Worm (Caenorhabditis elegans) whole organism, young adult: ENCODE results near the gene dct-12.
"Not testable (repeated sequence)": the region's sequence is repeated elsewhere in the genome, so short reads cannot be mapped to it uniquely, and the experiment has no call there.

ENCODE experiments used
- C17E4.6 ChIP-seq: fragments of 200-800 bp; sonication (Bioruptor generic); IDR thresholded peaks from 2 replicates; pipeline ENCODE4 v1.3.6; 2022; ENCODE audit warnings: missing genetic modification reagents, missing genetic modification characterization, missing compliant biosample characterization
- F39B2.1 ChIP-seq: fragments of 200-800 bp; sonication (Bioruptor generic); IDR thresholded peaks from 2 replicates; pipeline ENCODE4 v1.3.6; 2022; ENCODE audit warnings: missing genetic modification reagents, missing genetic modification characterization, missing compliant biosample characterization
- F57C9.4 ChIP-seq: sonication (generic microtip); optimal IDR thresholded peaks from 2 replicates; lab custom pipeline; 2017; ENCODE audit warnings: mild to moderate bottlenecking, missing genetic modification characterization, missing compliant biosample characterization
- K12H6.12 ChIP-seq: fragments of 200-800 bp; sonication (Bioruptor generic); optimal IDR thresholded peaks from 2 replicates; lab custom pipeline; 2018; ENCODE audit warnings: mild to moderate bottlenecking, missing genetic modification characterization, missing compliant biosample characterization
- Y53G8AR.9 ChIP-seq: fragments of 200-800 bp; sonication (Bioruptor generic); conservative IDR thresholded peaks from 2 replicates; pipeline ENCODE4 v1.3.6; 2022; ENCODE audit warnings: missing genetic modification reagents, missing genetic modification characterization, missing compliant biosample characterization
- Y67H2A.10 ChIP-seq: fragments of 200-800 bp; sonication (Bioruptor generic); conservative IDR thresholded peaks from 2 replicates; pipeline ENCODE4 v1.3.6; 2022; ENCODE audit warnings: missing genetic modification reagents, missing genetic modification characterization, missing compliant biosample characterization
- Y95B8A.8 ChIP-seq: fragments of 200-800 bp; sonication (Bioruptor generic); IDR thresholded peaks from 2 replicates; pipeline ENCODE4 v1.3.6; 2022; ENCODE audit warnings: missing genetic modification reagents, missing genetic modification characterization, missing compliant biosample characterization
- bed-2 ChIP-seq: fragments of 200-800 bp; sonication (Bioruptor generic); IDR thresholded peaks from 2 replicates; pipeline ENCODE4 v1.3.6; 2022; ENCODE audit warnings: missing genetic modification reagents, missing genetic modification characterization, missing compliant biosample characterization
- cebp-2 ChIP-seq: fragments of 200-800 bp; sonication (Bioruptor generic); IDR thresholded peaks from 2 replicates; pipeline ENCODE4 v1.3.6; 2022; ENCODE audit warnings: missing genetic modification characterization, missing compliant biosample characterization
- die-1 ChIP-seq: sonication (generic microtip); optimal IDR thresholded peaks from 2 replicates; lab custom pipeline; 2016; ENCODE audit warnings: missing genotype, mild to moderate bottlenecking, missing genetic modification characterization, missing compliant biosample characterization
- egl-44 ChIP-seq: fragments of 200-800 bp; sonication (Bioruptor generic); IDR thresholded peaks from 2 replicates; pipeline ENCODE4 v1.3.6; 2022; ENCODE audit warnings: missing genetic modification reagents, missing genetic modification characterization, missing compliant biosample characterization
- hrde-1 ChIP-seq: sonication (generic microtip); optimal IDR thresholded peaks from 2 replicates; lab custom pipeline; 2016; ENCODE audit warnings: missing genetic modification characterization, mild to moderate bottlenecking, missing compliant biosample characterization, moderate library complexity, missing genotype, missing genetic modification reagents, borderline replicate concordance
- lag-1 ChIP-seq: fragments of 200-800 bp; sonication (Bioruptor generic); IDR thresholded peaks from 2 replicates; pipeline ENCODE4 v1.3.6; 2022; ENCODE audit warnings: missing genetic modification reagents, missing genetic modification characterization, missing compliant biosample characterization
- let-607 ChIP-seq, 2 experiments: fragments of 200-800 bp in 1 of 2; sonication (Bioruptor generic) in 1 of 2; sonication (generic microtip) in 1 of 2; optimal IDR thresholded peaks; 2 replicates each; lab custom pipeline; 2016 to 2018; ENCODE audit warnings: mild to moderate bottlenecking in 2 of 2, missing compliant biosample characterization in 2 of 2, missing genetic modification characterization in 2 of 2, moderate library complexity in 2 of 2, missing genotype in 1 of 2
- lin-54 ChIP-seq: fragments of 200-800 bp; sonication (Bioruptor generic); optimal IDR thresholded peaks from 2 replicates; lab custom pipeline; 2018; ENCODE audit warnings: mild to moderate bottlenecking, missing genetic modification characterization, missing compliant biosample characterization
- lir-1 ChIP-seq: fragments of 200-800 bp; sonication (Bioruptor generic); conservative IDR thresholded peaks from 2 replicates; pipeline ENCODE4 v1.3.6; 2022; ENCODE audit warnings: missing genetic modification reagents, missing genetic modification characterization, missing compliant biosample characterization
- lsl-1 ChIP-seq: fragments of 200-800 bp; sonication (Bioruptor generic); optimal IDR thresholded peaks from 2 replicates; lab custom pipeline; 2018; ENCODE audit warnings: mild to moderate bottlenecking, missing genetic modification characterization, moderate library complexity, missing compliant biosample characterization
- madf-6 ChIP-seq: fragments of 200-800 bp; sonication (Bioruptor generic); IDR thresholded peaks from 2 replicates; pipeline ENCODE4 v1.3.6; 2022; ENCODE audit warnings: missing genetic modification reagents, missing genetic modification characterization, missing compliant biosample characterization
- madf-8 ChIP-seq: fragments of 200-800 bp; sonication (Bioruptor generic); conservative IDR thresholded peaks from 2 replicates; pipeline ENCODE4 v1.3.6; 2022; ENCODE audit warnings: missing genetic modification reagents, missing genetic modification characterization, missing compliant biosample characterization
- mcd-1 ChIP-seq: fragments of 200-800 bp; sonication (Bioruptor generic); IDR thresholded peaks from 2 replicates; pipeline ENCODE4 v1.3.6; 2022; ENCODE audit warnings: missing genetic modification reagents, missing genetic modification characterization, missing compliant biosample characterization
- nfya-2 ChIP-seq: fragments of 200-800 bp; sonication (Bioruptor generic); IDR thresholded peaks from 2 replicates; pipeline ENCODE4 v1.3.6; 2022; ENCODE audit warnings: missing genetic modification reagents, missing genetic modification characterization, missing compliant biosample characterization
- nfyb-1 ChIP-seq: fragments of 200-800 bp; sonication (Bioruptor generic); IDR thresholded peaks from 2 replicates; pipeline ENCODE4 v1.3.6; 2022; ENCODE audit warnings: missing genetic modification reagents, missing genetic modification characterization, missing compliant biosample characterization
- nhr-120 ChIP-seq: fragments of 200-800 bp; sonication (Bioruptor generic); IDR thresholded peaks from 2 replicates; pipeline ENCODE4 v1.3.6; 2022; ENCODE audit warnings: missing genetic modification characterization, missing compliant biosample characterization
- rec-8 ChIP-seq, 2 experiments: sonication (generic microtip); optimal IDR thresholded peaks; 2 replicates each; lab custom pipeline; 2016; ENCODE audit warnings: mild to moderate bottlenecking in 2 of 2, missing genetic modification characterization in 2 of 2, missing genetic modification reagents in 2 of 2, missing genotype in 2 of 2, missing biosample characterization in 1 of 2, missing compliant biosample characterization in 1 of 2, moderate library complexity in 1 of 2
- sea-2 ChIP-seq: fragments of 200-800 bp; sonication (Bioruptor generic); IDR thresholded peaks from 2 replicates; pipeline ENCODE4 v1.3.6; 2022; ENCODE audit warnings: missing genetic modification characterization, missing compliant biosample characterization
- snpc-3.4 ChIP-seq: sonication (generic microtip); optimal IDR thresholded peaks from 2 replicates; lab custom pipeline; 2017; ENCODE audit warnings: missing genetic modification characterization, mild to moderate bottlenecking, missing compliant biosample characterization, antibody characterized with exemption, moderate library complexity, missing genotype, missing genetic modification reagents
- tbx-9 ChIP-seq: sonication (generic microtip); optimal IDR thresholded peaks from 2 replicates; lab custom pipeline; 2016; ENCODE audit warnings: borderline replicate concordance, missing genetic modification characterization, inconsistent platforms, missing compliant biosample characterization
- tlf-1 ChIP-seq: fragments of 200-800 bp; sonication (Bioruptor generic); optimal IDR thresholded peaks from 2 replicates; lab custom pipeline; 2018; ENCODE audit warnings: mild to moderate bottlenecking, missing genetic modification characterization, missing compliant biosample characterization
- unc-130 ChIP-seq: sonication (generic microtip); optimal IDR thresholded peaks from 2 replicates; lab custom pipeline; 2016; ENCODE audit warnings: missing genetic modification reagents, missing genetic modification characterization, missing compliant biosample characterization
- unc-62 ChIP-seq: fragments of 150-350 bp; optimal IDR thresholded peaks from 2 replicates; lab custom pipeline; 2014; ENCODE audit warnings: missing biosample characterization, missing genetic modification reagents, missing genetic modification characterization
- ztf-28 ChIP-seq: fragments of 200-800 bp; sonication (Bioruptor generic); IDR thresholded peaks from 2 replicates; pipeline ENCODE4 v1.3.6; 2022; ENCODE audit warnings: missing genetic modification reagents, missing genetic modification characterization, missing compliant biosample characterization

Gene dct-12

ce11 chrII:12444679-12445376 lies 12.6 kb upstream of the dct-12 start, which contains the start of the genes W05H5.1 and pitr-6:
W05H5.1 (minus strand) TSS chrII:12444779.
pitr-6 (plus strand) TSS chrII:12445326.
- TF ChIP-seq tbx-9 (tag; lab: Kevin White, UChicago) (no peak), ztf-28 (GFP tag; lab: Robert Waterston, UW) (0 out of 2 replicates have a peak, but pooled peaks have one; percentile 15), Y53G8AR.9 (no peak), F57C9.4 (tag; lab: Kevin White, UChicago) (no peak)

- not testable (repeated sequence) for TF ChIP-seq die-1 (tag; lab: Kevin White, UChicago); tlf-1 (GFP tag; lab: Kevin White, UChicago); rec-8 (tag; optimal IDR thresholded peaks at IDR 0.05; lab: Kevin White, UChicago)
- TF ChIP-seq, all 124 proteins: peak for 0; not testable (repeated sequence) for 124
Observed at ce11 chrII:12441164-12441563, 8.9 kb upstream of the dct-12 start, which contains the start of gene Y57A10C.10. Y57A10C.10 (minus strand) TSS chrII:12441264.

ce11 chrII:12438441-12438840 lies 6.2 kb upstream of the dct-12 start, which contains the start of gene Y57A10C.9:
Y57A10C.9 (minus strand) TSS chrII:12438541.
- TF ChIP-seq hrde-1 (tag; lab: Kevin White, UChicago) (no peak), lin-54 (no peak), let-607 (tag; optimal IDR thresholded peaks at IDR 0.05; lab: Kevin White, UChicago) (no peak), bed-2 (GFP tag; lab: Robert Waterston, UW) (no peak), madf-8 (GFP tag; lab: Robert Waterston, UW) (no peak), mcd-1 (GFP tag; lab: Robert Waterston, UW) (no peak), snpc-3.4 (tag; lab: Kevin White, UChicago) (no peak), sea-2 (GFP tag; lab: Robert Waterston, UW) (no peak), Y67H2A.10 (no peak), tlf-1 (GFP tag; lab: Kevin White, UChicago) (no peak), lag-1 (GFP tag; lab: Robert Waterston, UW) (no peak), cebp-2 (GFP tag; lab: Robert Waterston, UW) (no peak), nhr-120 (GFP tag; lab: Robert Waterston, UW) (no peak), F39B2.1 (no peak), unc-62 (GFP tag; lab: Kevin White, UChicago) (no peak), C17E4.6 (GFP tag; lab: Robert Waterston, UW) (no peak), Y95B8A.8 (no peak), unc-130 (GFP tag; lab: Kevin White, UChicago) (no peak), F57C9.4 (tag; lab: Kevin White, UChicago) (no peak), madf-6 (GFP tag; lab: Robert Waterston, UW) (no peak)
- TF ChIP-seq, all 124 proteins: peak for 0

- no peak for TF ChIP-seq K12H6.12 (tag; lab: Kevin White, UChicago)
- TF ChIP-seq mcd-1 (GFP tag; lab: Robert Waterston, UW): no peak
- TF ChIP-seq nfyb-1 (GFP tag; lab: Robert Waterston, UW): no peak
- TF ChIP-seq egl-44 (GFP tag; lab: Robert Waterston, UW): no peak
- TF ChIP-seq lir-1 (GFP tag; lab: Robert Waterston, UW): no peak
- no peak for TF ChIP-seq lsl-1
- no peak for TF ChIP-seq nfya-2
Observed at ce11 chrII:12436717-12437116, 4.5 kb upstream of the dct-12 start.
